Fruit fly (Drosophila melanogaster) whole organism, embryonic: ENCODE data around the gene Mettl5.

Experiments
- CG11093 ChIP-seq: fragments of 200-800 bp; sonication (Bioruptor generic); IDR thresholded peaks from 3 replicates; pipeline ENCODE4 v1.3.6; 2022; ENCODE audit warnings: missing biosample characterization, missing genetic modification characterization
- CG17361 ChIP-seq: fragments of 200-800 bp; sonication (Bioruptor generic); IDR thresholded peaks from 3 replicates; pipeline ENCODE4 v1.3.6; 2022; ENCODE audit warnings: missing biosample characterization, missing genetic modification characterization
- CG3065 ChIP-seq: fragments of 200-800 bp; sonication (Bioruptor generic); optimal IDR thresholded peaks from 2 replicates; lab custom pipeline; 2016; ENCODE audit warnings: missing biosample characterization, missing genetic modification characterization
- CG34224 ChIP-seq: fragments of 200-800 bp; sonication (Bioruptor generic); IDR thresholded peaks from 3 replicates; pipeline ENCODE4 v1.3.6; 2022; ENCODE audit warnings: missing biosample characterization, missing genetic modification characterization; ENCODE audit not compliant: partially characterized antibody
- CG9797 ChIP-seq: fragments of 200-800 bp; sonication (Bioruptor generic); optimal IDR thresholded peaks from 3 replicates; lab custom pipeline; 2018; ENCODE audit warnings: missing biosample characterization, mild to moderate bottlenecking, missing genetic modification characterization
- MESR4 ChIP-seq: fragments of 200-800 bp; sonication (Bioruptor generic); optimal IDR thresholded peaks from 2 replicates; lab custom pipeline; 2018; ENCODE audit warnings: missing biosample characterization, mild to moderate bottlenecking, missing genetic modification characterization, moderate library complexity
- Max ChIP-seq: fragments of 200-800 bp; sonication (Bioruptor generic); optimal IDR thresholded peaks from 2 replicates; lab custom pipeline; 2016; ENCODE audit warnings: missing biosample characterization, mild to moderate bottlenecking, missing genetic modification characterization
- Neu2 ChIP-seq: fragments of 200-800 bp; sonication (Bioruptor generic); optimal IDR thresholded peaks from 3 replicates; lab custom pipeline; 2016; ENCODE audit warnings: missing biosample characterization, missing genetic modification characterization, borderline replicate concordance
- NfI ChIP-seq: fragments of 200-800 bp; sonication (Bioruptor generic); optimal IDR thresholded peaks from 3 replicates; lab custom pipeline; 2018; ENCODE audit warnings: missing biosample characterization, mild to moderate bottlenecking, missing genetic modification characterization, moderate library complexity
- YL-1 ChIP-seq: fragments of 200-800 bp; sonication (Bioruptor generic); optimal IDR thresholded peaks from 3 replicates; lab custom pipeline; 2017; ENCODE audit warnings: missing biosample characterization, mild to moderate bottlenecking, missing genetic modification characterization
- cwo ChIP-seq: fragments of 200-800 bp; sonication (Bioruptor generic); optimal IDR thresholded peaks from 3 replicates; lab custom pipeline; 2017; ENCODE audit warnings: missing biosample characterization, missing genetic modification characterization, mild to moderate bottlenecking, moderate library complexity, missing genetic modification reagents
- kah ChIP-seq: fragments of 200-800 bp; sonication (Bioruptor generic); optimal IDR thresholded peaks from 2 replicates; lab custom pipeline; 2018; ENCODE audit warnings: missing biosample characterization, mild to moderate bottlenecking, missing genetic modification characterization

dm6 chr3L:19229491-19229890, 34.1 kb upstream of the Mettl5 start:
- TF ChIP-seq CG34224 (no peak), Max (no peak), Neu2 (no peak), NfI (GFP tag; lab: Kevin White, UChicago) (no peak), cwo (GFP tag; lab: Kevin White, UChicago) (no peak), kah (no peak), MESR4 (GFP tag; lab: Kevin White, UChicago) (no peak), CG9797 (no peak), YL-1 (GFP tag; lab: Kevin White, UChicago) (no peak), CG17361 (GFP tag; lab: Robert Waterston, UW) (no peak), CG3065 (no peak), CG11093 (GFP tag; lab: Robert Waterston, UW) (no peak)
